Worm (Caenorhabditis elegans): ENCODE data around the gene npp-23.

DNA sequence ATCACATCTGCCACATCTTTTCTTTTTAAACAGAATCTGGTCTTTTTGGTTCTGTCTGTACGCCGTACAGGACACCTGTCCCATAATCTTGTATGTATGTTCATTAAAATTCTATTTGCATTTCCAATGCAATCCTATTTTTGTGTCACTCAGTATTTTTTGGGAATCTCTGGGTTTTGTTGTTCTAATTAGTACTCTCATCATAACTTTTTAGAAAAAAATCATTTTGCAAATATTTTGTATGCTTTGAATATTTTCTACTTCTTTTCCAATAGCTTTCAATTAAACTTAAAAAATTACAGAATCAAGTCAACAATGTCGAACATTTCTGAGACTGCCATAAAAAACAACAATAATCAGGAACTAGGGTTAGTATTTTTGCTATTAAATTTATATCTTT, 49.4 kb downstream of the npp-23 start, which contains the start of gene T28C6.3:
- no peak for TF ChIP-seq T22C8.4 (GFP tag; IDR thresholded peaks at IDR 0.05)
- no peak for TF ChIP-seq cog-1 (tag; optimal IDR thresholded peaks at IDR 0.05)
- no peak for TF ChIP-seq ztf-23 (GFP tag; IDR thresholded peaks at IDR 0.05)
- no peak for TF ChIP-seq klf-2 (GFP tag; conservative IDR thresholded peaks at IDR 0.05)

Data from whole organism, midembryonic.